Fruit fly (Drosophila melanogaster): Measurements from ENCODE around the gene CG6707.

CG6707 gene

dm6 chr3L:9898355-9898754 is at the start of gene CG6707, which contains the start of gene CG46387:
CG6707 (minus strand) TSS chr3L:9898575.
CG46387 (plus strand) TSS chr3L:9898626.
- TF ChIP-seq noc (tag; optimal IDR thresholded peaks at IDR 0.05), result no peak

dm6 chr3L:9927169-9927568 is 28.8 kb upstream of the CG6707 start:
- TF ChIP-seq noc (tag; optimal IDR thresholded peaks at IDR 0.05), result no peak

- TF ChIP-seq noc (tag; optimal IDR thresholded peaks at IDR 0.05), result no peak
These were observed 9.4 kb upstream of the CG6707 start, which contains the start of gene bma for dm6 chr3L:9907719-9908170. bma (plus strand) TSS chr3L:9908120.

dm6 chr3L:9904988-9905387 is 6.6 kb upstream of the CG6707 start:
- TF ChIP-seq noc (tag; optimal IDR thresholded peaks at IDR 0.05), result no peak

- peak; percentile 11 for TF ChIP-seq noc (tag; optimal IDR thresholded peaks at IDR 0.05)
These were observed 778 bp upstream of the CG6707 start, which contains the start of gene nudE for dm6 chr3L:9899046-9899659. nudE (plus strand) TSS chr3L:9899241.

- TF ChIP-seq noc (tag; optimal IDR thresholded peaks at IDR 0.05), result peak; percentile 58
These were observed 1.1 kb downstream of the CG6707 start for dm6 chr3L:9897164-9897783.

dm6 chr3L:9894643-9895042 is 3.7 kb downstream of the CG6707 start, which contains the start of the genes CG6709 and Hez:
CG6709 (minus strand) TSS chr3L:9894743.
Hez (minus strand) TSS chr3L:9894743.
- TF ChIP-seq noc (tag; optimal IDR thresholded peaks at IDR 0.05), result no peak

dm6 chr3L:9893983-9894382 is 4.4 kb downstream of the CG6707 start:
- TF ChIP-seq noc (tag; optimal IDR thresholded peaks at IDR 0.05), result no peak

dm6 chr3L:9888630-9889130 is 9.7 kb downstream of the CG6707 start, which contains the start of the genes Taf2 and CalpB:
Taf2 (minus strand) TSS chr3L:9888683.
CalpB (plus strand) TSS chr3L:9888762.
- peak; percentile 79 for TF ChIP-seq noc (tag; optimal IDR thresholded peaks at IDR 0.05)

- no peak for TF ChIP-seq noc (tag; optimal IDR thresholded peaks at IDR 0.05)
These were observed 19.7 kb downstream of the CG6707 start, which contains the start of gene CG34382 for dm6 chr3L:9878685-9879084. CG34382 (plus strand) TSS chr3L:9878985.

dm6 chr3L:9872035-9872434 is 26.3 kb downstream of the CG6707 start:
- no peak for TF ChIP-seq noc (tag; optimal IDR thresholded peaks at IDR 0.05)

dm6 chr3L:9865053-9865442 is 33.3 kb downstream of the CG6707 start:
- TF ChIP-seq noc (tag; optimal IDR thresholded peaks at IDR 0.05), result no peak

- TF ChIP-seq noc (tag; optimal IDR thresholded peaks at IDR 0.05), result no peak
These were observed 33.9 kb downstream of the CG6707 start, which contains the start of the genes iPLA2-VIA and Ciz1 for dm6 chr3L:9864275-9865052. iPLA2-VIA (minus strand) TSS chr3L:9864349. Ciz1 (plus strand) TSS chr3L:9864639.

dm6 chr3L:9863656-9864055 is 34.7 kb downstream of the CG6707 start:
- no peak for TF ChIP-seq noc (tag; optimal IDR thresholded peaks at IDR 0.05)

dm6 chr3L:9859624-9860023 is 38.8 kb downstream of the CG6707 start, which contains the start of gene CG10809:
CG10809 (minus strand) TSS chr3L:9859889.
- TF ChIP-seq noc (tag; optimal IDR thresholded peaks at IDR 0.05), result no peak

Measured in whole organism, larva.